Worm (Caenorhabditis elegans): ENCODE results near the gene glb-6.

glb-6 gene

ce11 chrV:5596391-5597030 is 26.2 kb upstream of the glb-6 start, which contains the start of gene zhit-1 (continued):
- no peak for TF ChIP-seq blmp-1 (tag; optimal IDR thresholded peaks at IDR 0.05; ENCODE audit: insufficient read depth)
- no peak for TF ChIP-seq sma-9 (GFP tag; optimal IDR thresholded peaks at IDR 0.05)
- no peak for TF ChIP-seq sma-9 (tag; optimal IDR thresholded peaks at IDR 0.05)
- TF ChIP-seq snpc-4 (tag; optimal IDR thresholded peaks at IDR 0.05), result peak; percentile 61
- TF ChIP-seq Y55F3AM.14 (GFP tag; optimal IDR thresholded peaks at IDR 0.05), result no peak
- peak; percentile 36 for TF ChIP-seq C34F6.9 (tag; optimal IDR thresholded peaks at IDR 0.05)
- TF ChIP-seq nhr-12 (tag; optimal IDR thresholded peaks at IDR 0.05), result no peak
- no peak for TF ChIP-seq egl-27 (tag; optimal IDR thresholded peaks at IDR 0.05)
- TF ChIP-seq skn-1 (tag; optimal IDR thresholded peaks at IDR 0.05), result no peak
- no peak for TF ChIP-seq mdl-1 (tag; optimal IDR thresholded peaks at IDR 0.05)
- TF ChIP-seq mab-5 (tag; optimal IDR thresholded peaks at IDR 0.05), result no peak

ce11 chrV:5594315-5594714 is 24.0 kb upstream of the glb-6 start, which contains the start of gene crn-2:
crn-2 (plus strand) TSS chrV:5594615.
- TF ChIP-seq sma-9 (GFP tag; optimal IDR thresholded peaks at IDR 0.05) (no peak), sma-9 (tag; optimal IDR thresholded peaks at IDR 0.05) (no peak), nhr-129 (tag; optimal IDR thresholded peaks at IDR 0.05) (no peak), ceh-82 (tag; optimal IDR thresholded peaks at IDR 0.05) (no peak), snpc-4 (tag; optimal IDR thresholded peaks at IDR 0.05) (no peak), ZK546.5 (tag; optimal IDR thresholded peaks at IDR 0.05) (no peak), nhr-23 (tag; optimal IDR thresholded peaks at IDR 0.05) (no peak), nhr-21 (tag; optimal IDR thresholded peaks at IDR 0.05) (no peak), mbf-1 (tag; optimal IDR thresholded peaks at IDR 0.05) (no peak), ztf-11 (tag; optimal IDR thresholded peaks at IDR 0.05) (no peak), mdl-1 (tag; optimal IDR thresholded peaks at IDR 0.05) (no peak), nhr-6 (tag; optimal IDR thresholded peaks at IDR 0.05) (no peak), elt-3 (tag; optimal IDR thresholded peaks at IDR 0.05) (no peak), ceh-16 (tag; optimal IDR thresholded peaks at IDR 0.05) (no peak), ztf-4 (tag; optimal IDR thresholded peaks at IDR 0.05) (no peak), skn-1 (tag; optimal IDR thresholded peaks at IDR 0.05) (no peak)

ce11 chrV:5593406-5593805 is 23.1 kb upstream of the glb-6 start, which contains the start of gene mrpl-48:
mrpl-48 (plus strand) TSS chrV:5593706.
- TF ChIP-seq nhr-129 (tag; optimal IDR thresholded peaks at IDR 0.05) (no peak), nhr-237 (tag; optimal IDR thresholded peaks at IDR 0.05) (no peak), ztf-1 (GFP tag; conservative IDR thresholded peaks at IDR 0.05) (no peak), Y55F3AM.14 (GFP tag; optimal IDR thresholded peaks at IDR 0.05) (no peak), ztf-4 (tag; optimal IDR thresholded peaks at IDR 0.05) (no peak), sma-3 (GFP tag; optimal IDR thresholded peaks at IDR 0.05) (no peak), ama-1 (optimal IDR thresholded peaks at IDR 0.05) (no peak), nhr-23 (tag; optimal IDR thresholded peaks at IDR 0.05) (no peak)

- TF ChIP-seq sma-3 (GFP tag; optimal IDR thresholded peaks at IDR 0.05), result peak; percentile 47
- TF ChIP-seq ztf-11 (tag; optimal IDR thresholded peaks at IDR 0.05), result no peak
- TF ChIP-seq unc-62 (GFP tag; optimal IDR thresholded peaks at IDR 0.05), result no peak
- peak; percentile 81 to 94 for TF ChIP-seq lsy-2 (tag; optimal IDR thresholded peaks at IDR 0.05)
- TF ChIP-seq crh-2 (tag; optimal IDR thresholded peaks at IDR 0.05), result peak; percentile 88
- peak; percentile 70 for TF ChIP-seq mab-5 (tag; optimal IDR thresholded peaks at IDR 0.05)
- TF ChIP-seq F13H6.1 (tag; optimal IDR thresholded peaks at IDR 0.05), result peak; percentile 78
- TF ChIP-seq nhr-129 (tag; optimal IDR thresholded peaks at IDR 0.05), result peak; percentile 80
- TF ChIP-seq nhr-21 (tag; optimal IDR thresholded peaks at IDR 0.05), result peak; percentile 78
- TF ChIP-seq C34F6.9 (tag; optimal IDR thresholded peaks at IDR 0.05), result peak; percentile 86
- peak; percentile 17 for TF ChIP-seq blmp-1 (tag; optimal IDR thresholded peaks at IDR 0.05; ENCODE audit: insufficient read depth)
- TF ChIP-seq ztf-4 (tag; optimal IDR thresholded peaks at IDR 0.05), result peak; percentile 57
- no peak for TF ChIP-seq alr-1 (tag; optimal IDR thresholded peaks at IDR 0.05)
- TF ChIP-seq nhr-6 (tag; optimal IDR thresholded peaks at IDR 0.05), result peak; percentile 82
- peak; percentile 45 for TF ChIP-seq nhr-77 (tag; optimal IDR thresholded peaks at IDR 0.05)
- TF ChIP-seq lin-13 (GFP tag; optimal IDR thresholded peaks at IDR 0.05), result peak; percentile 90
- peak; percentile 46 for TF ChIP-seq egl-27 (tag; optimal IDR thresholded peaks at IDR 0.05)
- no peak for TF ChIP-seq nhr-12 (tag; optimal IDR thresholded peaks at IDR 0.05)
- TF ChIP-seq sem-4 (tag; optimal IDR thresholded peaks at IDR 0.05), result peak; percentile 81
- TF ChIP-seq mbf-1 (tag; optimal IDR thresholded peaks at IDR 0.05), result no peak
- TF ChIP-seq gmeb-1 (tag; optimal IDR thresholded peaks at IDR 0.05), result peak; percentile 86
- peak; percentile 84 for TF ChIP-seq sma-9 (GFP tag; optimal IDR thresholded peaks at IDR 0.05)
- TF ChIP-seq sma-9 (tag; optimal IDR thresholded peaks at IDR 0.05), result no peak
- peak; percentile 69 for TF ChIP-seq zag-1 (tag; optimal IDR thresholded peaks at IDR 0.05)
- TF ChIP-seq fos-1 (tag; optimal IDR thresholded peaks at IDR 0.05), result peak; percentile 60
- no peak for TF ChIP-seq unc-39 (tag; optimal IDR thresholded peaks at IDR 0.05)
- TF ChIP-seq nhr-237 (tag; optimal IDR thresholded peaks at IDR 0.05), result no peak
- peak; percentile 80 for TF ChIP-seq nhr-25 (tag; optimal IDR thresholded peaks at IDR 0.05)
- TF ChIP-seq unc-55 (GFP tag; optimal IDR thresholded peaks at IDR 0.05), result peak; percentile 91
- TF ChIP-seq snpc-4 (tag; optimal IDR thresholded peaks at IDR 0.05), result peak; percentile 81
These were observed 22.0 kb upstream of the glb-6 start, which contains the start of gene vps-37 for ce11 chrV:5592323-5592722. vps-37 (plus strand) TSS chrV:5592700.

All from whole organism, L2 larva.